Worm (Caenorhabditis elegans): ENCODE results near the gene M05D6.5.
A peak's percentile ranks its signal among the peaks of the same experiment; 100 is the strongest.

The M05D6.5 gene

ce11 chrII:8438791-8439287 is 43.2 kb downstream of the M05D6.5 start, which contains the start of gene lips-10:
lips-10 (plus strand) TSS chrII:8439168.
- no peak for TF ChIP-seq snpc-4 (tag; optimal IDR thresholded peaks at IDR 0.05)
- no peak for TF ChIP-seq aha-1 (tag; optimal IDR thresholded peaks at IDR 0.05)
- TF ChIP-seq fkh-4 (tag; optimal IDR thresholded peaks at IDR 0.05; ENCODE audit: borderline replicate concordance), result no peak
- TF ChIP-seq ceh-63 (GFP tag; optimal IDR thresholded peaks at IDR 0.05), result no peak
- TF ChIP-seq C34B4.2 (tag; optimal IDR thresholded peaks at IDR 0.05), result no peak
- peak; percentile 49 for TF ChIP-seq blmp-1 (tag; optimal IDR thresholded peaks at IDR 0.05)
- no peak for TF ChIP-seq lsy-2 (tag; optimal IDR thresholded peaks at IDR 0.05)
- no peak for TF ChIP-seq egl-13 (tag; optimal IDR thresholded peaks at IDR 0.05)
- no peak for TF ChIP-seq tbx-2 (tag; optimal IDR thresholded peaks at IDR 0.05)
- TF ChIP-seq nhr-85 (tag), result peak; percentile 71
- no peak for TF ChIP-seq ztf-4 (tag; optimal IDR thresholded peaks at IDR 0.05)
- peak in 1 of 6 experiments; percentile 22 for TF ChIP-seq elt-3 (tag; optimal IDR thresholded peaks at IDR 0.05)
- no peak for TF ChIP-seq ceh-82 (tag; optimal IDR thresholded peaks at IDR 0.05)
- TF ChIP-seq lin-39 (tag; optimal IDR thresholded peaks at IDR 0.05), result no peak
- no peak for TF ChIP-seq F16B12.6 (tag; optimal IDR thresholded peaks at IDR 0.05)

ce11 chrII:8437035-8437434 is 45.0 kb downstream of the M05D6.5 start, which contains the start of gene acp-3:
acp-3 (minus strand) TSS chrII:8437135.
- TF ChIP-seq efl-1 (optimal IDR thresholded peaks at IDR 0.05) (no peak), efl-1 (GFP tag; optimal IDR thresholded peaks at IDR 0.05 in 1 of 2) (peak in 1 of 2 experiments; percentile 45), nhr-28 (tag; optimal IDR thresholded peaks at IDR 0.05) (no peak)

- TF ChIP-seq lin-14 (GFP tag; optimal IDR thresholded peaks at IDR 0.05) (no peak), rnt-1 (tag; optimal IDR thresholded peaks at IDR 0.05) (no peak), pax-3 (tag; optimal IDR thresholded peaks at IDR 0.05) (no peak), C04F5.9 (tag; optimal IDR thresholded peaks at IDR 0.05) (no peak), C34B4.2 (tag; optimal IDR thresholded peaks at IDR 0.05) (no peak), egl-13 (tag; optimal IDR thresholded peaks at IDR 0.05) (no peak), egl-27 (tag; optimal IDR thresholded peaks at IDR 0.05) (no peak), hlh-17 (GFP tag; optimal IDR thresholded peaks at IDR 0.05; ENCODE audit: borderline replicate concordance) (no peak), zip-4 (GFP tag; optimal IDR thresholded peaks at IDR 0.05) (no peak), ets-5 (GFP tag; IDR thresholded peaks at IDR 0.05) (no peak), blmp-1 (tag; optimal IDR thresholded peaks at IDR 0.05) (no peak), ztf-4 (tag; optimal IDR thresholded peaks at IDR 0.05) (no peak), lir-3 (tag; optimal IDR thresholded peaks at IDR 0.05; ENCODE audit: poor library complexity) (no peak)
Measured at ce11 chrII:8435005-8435404, 47.0 kb downstream of the M05D6.5 start, which contains the start of gene acp-4. acp-4 (minus strand) TSS chrII:8435105.

- TF ChIP-seq C16A3.4 (tag; optimal IDR thresholded peaks at IDR 0.05), result no peak
- no peak for TF ChIP-seq nhr-237 (tag; optimal IDR thresholded peaks at IDR 0.05)
- no peak for TF ChIP-seq vab-15 (tag; optimal IDR thresholded peaks at IDR 0.05)
- TF ChIP-seq unc-98 (GFP tag; IDR thresholded peaks at IDR 0.05), result no peak
- TF ChIP-seq nhr-90 (tag; optimal IDR thresholded peaks at IDR 0.05; ENCODE audit: poor library complexity), result no peak
- no peak for TF ChIP-seq C34B4.2 (tag; optimal IDR thresholded peaks at IDR 0.05)
- TF ChIP-seq tbx-2 (tag; optimal IDR thresholded peaks at IDR 0.05), result no peak
- TF ChIP-seq mab-9 (GFP tag; IDR thresholded peaks at IDR 0.05), result no peak
- TF ChIP-seq nhr-20 (tag; optimal IDR thresholded peaks at IDR 0.05), result no peak
- TF ChIP-seq sup-37 (GFP tag; optimal IDR thresholded peaks at IDR 0.05), result no peak
- TF ChIP-seq grh-1 (GFP tag; IDR thresholded peaks at IDR 0.05), result no peak
- no peak for TF ChIP-seq unc-62 (GFP tag; optimal IDR thresholded peaks at IDR 0.05)
- no peak for TF ChIP-seq efl-1 (optimal IDR thresholded peaks at IDR 0.05)
- no peak for TF ChIP-seq efl-1 (GFP tag; optimal IDR thresholded peaks at IDR 0.05 in 1 of 2)
- TF ChIP-seq hlh-17 (GFP tag; optimal IDR thresholded peaks at IDR 0.05; ENCODE audit: borderline replicate concordance), result no peak
- TF ChIP-seq ces-1 (GFP tag; optimal IDR thresholded peaks at IDR 0.05), result no peak
- TF ChIP-seq sox-4 (tag; optimal IDR thresholded peaks at IDR 0.05), result no peak
- TF ChIP-seq mdl-1 (tag; optimal IDR thresholded peaks at IDR 0.05), result no peak
- no peak for TF ChIP-seq zag-1 (tag; optimal IDR thresholded peaks at IDR 0.05)
Measured at ce11 chrII:8431954-8432353, 50.0 kb downstream of the M05D6.5 start, which contains the start of gene acp-2. acp-2 (minus strand) TSS chrII:8432054.
